Worm (Caenorhabditis elegans): ENCODE results near the gene gnrr-2.

gnrr-2 gene

DNA sequence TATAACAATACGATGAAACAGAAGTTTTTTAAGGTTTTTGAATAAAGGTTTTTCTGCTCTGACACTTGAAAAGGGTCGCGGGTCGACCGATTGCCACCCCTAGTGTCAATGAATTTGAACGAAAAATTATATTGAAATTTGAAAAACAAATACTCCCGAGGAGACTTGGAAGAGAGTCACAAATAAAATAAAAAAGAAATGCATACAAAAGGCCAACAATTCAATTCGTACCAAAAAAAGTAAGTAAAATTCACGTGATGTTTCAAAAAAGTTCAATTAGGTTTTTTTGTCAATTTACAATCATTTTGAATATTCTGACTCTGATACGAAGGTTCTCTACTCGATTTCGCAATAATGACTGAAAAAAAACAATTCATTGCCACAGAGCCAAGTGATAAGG, 15.4 kb upstream of the gnrr-2 start, which contains the start of gene C15H11.1:
Gene C15H11.1 (plus strand): TSS at position 301 of the 400 bp plus-strand sequence.
- no peak for TF ChIP-seq bed-3 (GFP tag; optimal IDR thresholded peaks at IDR 0.05)
- no peak for TF ChIP-seq ceh-39 (tag; optimal IDR thresholded peaks at IDR 0.05)
- TF ChIP-seq pha-4 (tag; optimal IDR thresholded peaks at IDR 0.05): no peak
- TF ChIP-seq blmp-1 (tag; optimal IDR thresholded peaks at IDR 0.05): no peak
- TF ChIP-seq ztf-11 (tag; optimal IDR thresholded peaks at IDR 0.05): no peak
- TF ChIP-seq flh-1 (GFP tag; optimal IDR thresholded peaks at IDR 0.05): no peak

ce11 chrV:14394743-14395142, 14.1 kb upstream of the gnrr-2 start, which contains the start of gene C15H11.13:
Gene C15H11.13 (plus strand): TSS chrV:14395043.
- no peak for TF ChIP-seq unc-62 (GFP tag; optimal IDR thresholded peaks at IDR 0.05)
- no peak for TF ChIP-seq sem-2 (GFP tag; optimal IDR thresholded peaks at IDR 0.05)
- TF ChIP-seq tbx-8 (GFP tag; optimal IDR thresholded peaks at IDR 0.05): no peak
- no peak for TF ChIP-seq zip-8 (tag; optimal IDR thresholded peaks at IDR 0.05)
- no peak for TF ChIP-seq ceh-83 (GFP tag; optimal IDR thresholded peaks at IDR 0.05)
- no peak for TF ChIP-seq ham-2 (GFP tag; optimal IDR thresholded peaks at IDR 0.05)
- TF ChIP-seq mls-2 (tag; optimal IDR thresholded peaks at IDR 0.05): no peak

ce11 chrV:14396123-14396669, 12.7 kb upstream of the gnrr-2 start:
- TF ChIP-seq elt-1 (tag; optimal IDR thresholded peaks at IDR 0.05; ENCODE audit: borderline replicate concordance, insufficient read depth) (no peak), cnd-1 (tag; optimal IDR thresholded peaks at IDR 0.05) (no peak), snpc-4 (tag; optimal IDR thresholded peaks at IDR 0.05) (no peak), lin-13 (tag; optimal IDR thresholded peaks at IDR 0.05) (no peak), ceh-83 (GFP tag; optimal IDR thresholded peaks at IDR 0.05) (no peak), pha-4 (tag; optimal IDR thresholded peaks at IDR 0.05) (no peak), sptf-1 (tag; optimal IDR thresholded peaks at IDR 0.05) (no peak), elt-3 (tag; optimal IDR thresholded peaks at IDR 0.05) (no peak), nhr-76 (tag; optimal IDR thresholded peaks at IDR 0.05) (no peak), unc-120 (tag; optimal IDR thresholded peaks at IDR 0.05; ENCODE audit: poor library complexity, severe bottlenecking) (no peak), mls-2 (tag; optimal IDR thresholded peaks at IDR 0.05) (no peak), zip-8 (tag; optimal IDR thresholded peaks at IDR 0.05) (no peak), unc-62 (GFP tag; optimal IDR thresholded peaks at IDR 0.05) (no peak), mep-1 (tag; optimal IDR thresholded peaks at IDR 0.05) (no peak), lin-32 (GFP tag; optimal IDR thresholded peaks at IDR 0.05) (no peak), bed-3 (GFP tag; optimal IDR thresholded peaks at IDR 0.05) (no peak), nhr-2 (tag; optimal IDR thresholded peaks at IDR 0.05) (no peak)

ce11 chrV:14405647-14406046, 3.2 kb upstream of the gnrr-2 start:
- TF ChIP-seq ces-1 (GFP tag; optimal IDR thresholded peaks at IDR 0.05) (no peak), bed-3 (GFP tag; optimal IDR thresholded peaks at IDR 0.05) (no peak), mls-2 (tag; optimal IDR thresholded peaks at IDR 0.05) (no peak), unc-39 (tag; optimal IDR thresholded peaks at IDR 0.05) (no peak), ceh-83 (GFP tag; optimal IDR thresholded peaks at IDR 0.05) (no peak), elt-3 (tag; optimal IDR thresholded peaks at IDR 0.05) (no peak), pha-4 (tag; optimal IDR thresholded peaks at IDR 0.05) (no peak), lsy-2 (tag; optimal IDR thresholded peaks at IDR 0.05) (no peak), sptf-1 (tag; optimal IDR thresholded peaks at IDR 0.05) (no peak), ceh-43 (GFP tag; optimal IDR thresholded peaks at IDR 0.05) (no peak), ztf-11 (tag; optimal IDR thresholded peaks at IDR 0.05) (no peak), mep-1 (tag; optimal IDR thresholded peaks at IDR 0.05) (no peak), drap-1 (GFP tag; optimal IDR thresholded peaks at IDR 0.05) (no peak), nhr-237 (tag; optimal IDR thresholded peaks at IDR 0.05) (no peak), flh-1 (GFP tag; optimal IDR thresholded peaks at IDR 0.05) (no peak), elt-1 (tag; optimal IDR thresholded peaks at IDR 0.05; ENCODE audit: borderline replicate concordance, insufficient read depth) (no peak)

- TF ChIP-seq lin-13 (tag; optimal IDR thresholded peaks at IDR 0.05) (no peak), zip-8 (tag; optimal IDR thresholded peaks at IDR 0.05) (no peak), unc-62 (GFP tag; optimal IDR thresholded peaks at IDR 0.05) (no peak), nhr-28 (tag; optimal IDR thresholded peaks at IDR 0.05) (no peak), ces-1 (GFP tag; optimal IDR thresholded peaks at IDR 0.05) (no peak), lsy-2 (tag; optimal IDR thresholded peaks at IDR 0.05) (no peak), ztf-11 (tag; optimal IDR thresholded peaks at IDR 0.05) (no peak), ceh-43 (GFP tag; optimal IDR thresholded peaks at IDR 0.05) (no peak), unc-120 (tag; optimal IDR thresholded peaks at IDR 0.05; ENCODE audit: poor library complexity, severe bottlenecking) (no peak), elt-1 (tag; optimal IDR thresholded peaks at IDR 0.05; ENCODE audit: borderline replicate concordance, insufficient read depth) (no peak), mep-1 (tag; optimal IDR thresholded peaks at IDR 0.05) (no peak), sptf-1 (tag; optimal IDR thresholded peaks at IDR 0.05) (no peak), ham-2 (GFP tag; optimal IDR thresholded peaks at IDR 0.05) (no peak), unc-39 (tag; optimal IDR thresholded peaks at IDR 0.05) (no peak), snpc-4 (tag; optimal IDR thresholded peaks at IDR 0.05) (no peak)
Measured at ce11 chrV:14409905-14410304, 1.0 kb downstream of the gnrr-2 start.

Data from whole organism, mixed stage, embryonic.